Fruit fly (Drosophila melanogaster) whole organism, embryonic: Measurements from ENCODE around the gene CG2129.

Experiments
- BEAF-32 ChIP-seq: fragments of 200-800 bp; sonication (Bioruptor generic); optimal IDR thresholded peaks from 3 replicates; lab custom pipeline; 2017; ENCODE audit warnings: missing biosample characterization, missing genetic modification characterization, mild to moderate bottlenecking, moderate library complexity, missing genetic modification reagents
- Bteb2 ChIP-seq: fragments of 200-800 bp; sonication (Bioruptor generic); optimal IDR thresholded peaks from 2 replicates; lab custom pipeline; 2016; ENCODE audit warnings: missing biosample characterization, missing genetic modification characterization
- CG10274 ChIP-seq: fragments of 200-800 bp; sonication (Bioruptor generic); optimal IDR thresholded peaks from 3 replicates; lab custom pipeline; 2017; ENCODE audit warnings: missing biosample characterization, mild to moderate bottlenecking, missing genetic modification characterization
- CG12236 ChIP-seq: fragments of 200-800 bp; sonication (Bioruptor generic); optimal IDR thresholded peaks from 2 replicates; lab custom pipeline; 2016; ENCODE audit warnings: missing biosample characterization, missing genetic modification characterization
- CG14050 ChIP-seq: fragments of 200-800 bp; sonication (Bioruptor generic); IDR thresholded peaks from 3 replicates; pipeline ENCODE4 v1.3.6; 2022; ENCODE audit warnings: missing biosample characterization, missing genetic modification characterization
- CG15696 ChIP-seq: fragments of 200-800 bp; sonication (Bioruptor generic); optimal IDR thresholded peaks from 2 replicates; lab custom pipeline; 2019; ENCODE audit warnings: missing biosample characterization, mild to moderate bottlenecking, missing genetic modification characterization, moderate library complexity
- CG2129 ChIP-seq: fragments of 200-800 bp; sonication (Bioruptor generic); IDR thresholded peaks from 2 replicates; pipeline ENCODE4 v1.3.6; 2022; ENCODE audit warnings: missing biosample characterization, missing genetic modification characterization; ENCODE audit not compliant: partially characterized antibody
- CG2202 ChIP-seq: fragments of 200-800 bp; sonication (Bioruptor generic); optimal IDR thresholded peaks from 2 replicates; lab custom pipeline; 2018; ENCODE audit warnings: missing biosample characterization, mild to moderate bottlenecking, missing genetic modification characterization
- CG30020 ChIP-seq: fragments of 200-800 bp; optimal IDR thresholded peaks from 2 replicates; lab custom pipeline; 2019; ENCODE audit warnings: missing biosample characterization, mild to moderate bottlenecking, missing genetic modification characterization, moderate library complexity
- CG31224 ChIP-seq: fragments of 200-800 bp; sonication (Bioruptor generic); IDR thresholded peaks from 2 replicates; pipeline ENCODE4 v1.3.6; 2022; ENCODE audit warnings: missing biosample characterization, missing genetic modification characterization
- CG33557 ChIP-seq: fragments of 200-800 bp; sonication (Bioruptor generic); optimal IDR thresholded peaks from 2 replicates; lab custom pipeline; 2019; ENCODE audit warnings: missing biosample characterization, mild to moderate bottlenecking, missing genetic modification characterization, moderate library complexity
- CG3726 ChIP-seq: fragments of 200-800 bp; sonication (Bioruptor generic); IDR thresholded peaks from 3 replicates; pipeline ENCODE4, ENCODE4 v1.3.6; 2022; ENCODE audit warnings: missing biosample characterization, missing genetic modification characterization
- CG4424 ChIP-seq: fragments of 200-800 bp; sonication (Bioruptor generic); optimal IDR thresholded peaks from 3 replicates; lab custom pipeline; 2016; ENCODE audit warnings: missing biosample characterization, missing genetic modification characterization
- CG6254 ChIP-seq: fragments of 200-800 bp; sonication (Bioruptor generic); optimal IDR thresholded peaks from 3 replicates; lab custom pipeline; 2017; ENCODE audit warnings: mild to moderate bottlenecking, missing biosample characterization, missing genetic modification reagents, missing genetic modification characterization
- CG6765 ChIP-seq: fragments of 200-800 bp; sonication (Bioruptor generic); optimal IDR thresholded peaks from 3 replicates; lab custom pipeline; 2017; ENCODE audit warnings: missing biosample characterization, mild to moderate bottlenecking, missing genetic modification characterization
- CG8924 ChIP-seq: fragments of 200-800 bp; optimal IDR thresholded peaks from 3 replicates; lab custom pipeline; 2019; ENCODE audit warnings: missing biosample characterization, mild to moderate bottlenecking, missing genetic modification characterization, moderate library complexity
- Fer1 ChIP-seq: fragments of 200-800 bp; sonication (Bioruptor generic); optimal IDR thresholded peaks from 2 replicates; lab custom pipeline; 2017; ENCODE audit warnings: missing biosample characterization, mild to moderate bottlenecking, missing genetic modification characterization
- Gsc ChIP-seq: fragments of 200-800 bp; sonication (Bioruptor generic); IDR thresholded peaks from 2 replicates; pipeline ENCODE4 v1.3.6; 2022; ENCODE audit warnings: missing biosample characterization, missing genetic modification characterization
- HLH4C ChIP-seq: fragments of 200-800 bp; sonication (Bioruptor generic); IDR thresholded peaks from 3 replicates; pipeline ENCODE4 v1.3.6; 2022; ENCODE audit warnings: missing biosample characterization, missing genetic modification characterization; ENCODE audit not compliant: partially characterized antibody
- Hr3 ChIP-seq: fragments of 200-800 bp; sonication (Bioruptor generic); optimal IDR thresholded peaks from 3 replicates; lab custom pipeline; 2016; ENCODE audit warnings: missing biosample characterization, missing genetic modification characterization
- Lhr ChIP-seq: fragments of 200-800 bp; sonication (Bioruptor generic); optimal IDR thresholded peaks from 3 replicates; lab custom pipeline; 2017; ENCODE audit warnings: mild to moderate bottlenecking, missing biosample characterization, missing genetic modification reagents, missing genetic modification characterization
- Mes4 ChIP-seq: fragments of 200-800 bp; sonication (Bioruptor generic); optimal IDR thresholded peaks from 2 replicates; lab custom pipeline; 2016; ENCODE audit warnings: missing biosample characterization, missing genetic modification characterization
- Myb ChIP-seq: fragments of 200-800 bp; sonication (Bioruptor generic); optimal IDR thresholded peaks from 2 replicates; lab custom pipeline; 2016; ENCODE audit warnings: missing biosample characterization, missing genetic modification characterization
- Nf-YB ChIP-seq: fragments of 200-800 bp; sonication (Bioruptor generic); optimal IDR thresholded peaks from 3 replicates; lab custom pipeline; 2019; ENCODE audit warnings: missing biosample characterization, mild to moderate bottlenecking, missing genetic modification characterization, moderate library complexity
- Opbp ChIP-seq: fragments of 200-800 bp; sonication (Bioruptor generic); IDR thresholded peaks from 3 replicates; pipeline ENCODE4 v1.3.6; 2022; ENCODE audit warnings: missing biosample characterization, missing genetic modification characterization; ENCODE audit not compliant: partially characterized antibody
- Ptx1 ChIP-seq: fragments of 200-800 bp; sonication (Bioruptor generic); IDR thresholded peaks from 2 replicates; pipeline ENCODE4 v1.3.6; 2022; ENCODE audit warnings: missing biosample characterization, missing genetic modification characterization
- Taf1 ChIP-seq: fragments of 200-800 bp; sonication (Bioruptor generic); IDR thresholded peaks from 2 replicates; pipeline ENCODE4 v1.3.6; 2022; ENCODE audit warnings: missing biosample characterization, missing genetic modification characterization
- Xbp1 ChIP-seq: fragments of 200-800 bp; sonication (Bioruptor generic); optimal IDR thresholded peaks from 3 replicates; lab custom pipeline; 2016; ENCODE audit warnings: missing biosample characterization, mild to moderate bottlenecking, missing genetic modification characterization
- abd-A ChIP-seq: fragments of 200-800 bp; sonication (Bioruptor generic); optimal IDR thresholded peaks from 3 replicates; lab custom pipeline; 2019; ENCODE audit warnings: missing biosample characterization, mild to moderate bottlenecking, missing genetic modification characterization, moderate library complexity
- aop ChIP-seq: fragments of 200-800 bp; sonication (Bioruptor generic); IDR thresholded peaks from 2 replicates; pipeline ENCODE4 v1.3.6; 2022; ENCODE audit warnings: missing biosample characterization, missing genetic modification characterization
- ara ChIP-seq: fragments of 200-800 bp; sonication (Bioruptor generic); IDR thresholded peaks from 2 replicates; pipeline ENCODE4 v1.3.6; 2022; ENCODE audit warnings: missing biosample characterization, missing genetic modification characterization
- caup ChIP-seq: fragments of 200-800 bp; sonication (Bioruptor generic); optimal IDR thresholded peaks from 3 replicates; lab custom pipeline; 2017; ENCODE audit warnings: missing biosample characterization, mild to moderate bottlenecking, missing genetic modification characterization, moderate library complexity; ENCODE audit not compliant: severe bottlenecking
- cwo ChIP-seq: fragments of 200-800 bp; sonication (Bioruptor generic); optimal IDR thresholded peaks from 3 replicates; lab custom pipeline; 2017; ENCODE audit warnings: missing biosample characterization, missing genetic modification characterization, mild to moderate bottlenecking, moderate library complexity, missing genetic modification reagents
- dan ChIP-seq: fragments of 200-800 bp; sonication (Bioruptor generic); IDR thresholded peaks from 2 replicates; pipeline ENCODE4 v1.3.6; 2022; ENCODE audit warnings: missing biosample characterization, missing genetic modification characterization
- grn ChIP-seq: fragments of 200-800 bp; sonication (Bioruptor generic); optimal IDR thresholded peaks from 3 replicates; lab custom pipeline; 2017; ENCODE audit warnings: missing biosample characterization, missing genetic modification characterization
- gro ChIP-seq: fragments of 200-800 bp; sonication (Bioruptor generic); optimal IDR thresholded peaks from 2 replicates; lab custom pipeline; 2016; ENCODE audit warnings: missing biosample characterization, missing genetic modification characterization
- kah ChIP-seq: fragments of 200-800 bp; sonication (Bioruptor generic); optimal IDR thresholded peaks from 2 replicates; lab custom pipeline; 2018; ENCODE audit warnings: missing biosample characterization, mild to moderate bottlenecking, missing genetic modification characterization
- mam ChIP-seq: fragments of 200-800 bp; sonication (Bioruptor generic); optimal IDR thresholded peaks from 3 replicates; lab custom pipeline; 2016; ENCODE audit warnings: missing biosample characterization, missing genetic modification characterization
- odd ChIP-seq: fragments of 200-800 bp; sonication (Bioruptor generic); optimal IDR thresholded peaks from 2 replicates; lab custom pipeline; 2017; ENCODE audit warnings: missing biosample characterization, mild to moderate bottlenecking, missing genetic modification characterization
- pan ChIP-seq, 4 experiments: fragments of >200 bp in 3 of 4; fragments of 200-800 bp in 1 of 4; sonication (Bioruptor generic) in 1 of 4; optimal IDR thresholded peaks in 3 of 4; IDR thresholded peaks in 1 of 4; 2 replicates each; pipeline versions ENCODE4 v1.3.6 to Lab custom; 2017 to 2022; ENCODE audit warnings: missing biosample characterization in 2 of 4, missing genetic modification characterization in 2 of 4, mixed read lengths in 1 of 4
- pho ChIP-seq: fragments of 200-800 bp; sonication (Bioruptor generic); optimal IDR thresholded peaks from 2 replicates; lab custom pipeline; 2016; ENCODE audit warnings: missing biosample characterization, missing genetic modification characterization
- run ChIP-seq: fragments of 200-800 bp; sonication (Bioruptor generic); optimal IDR thresholded peaks from 3 replicates; lab custom pipeline; 2018; ENCODE audit warnings: missing biosample characterization, mild to moderate bottlenecking, missing genetic modification characterization
- shn ChIP-seq: fragments of 200-800 bp; sonication (Bioruptor generic); optimal IDR thresholded peaks from 3 replicates; lab custom pipeline; 2016; ENCODE audit warnings: missing biosample characterization, missing genetic modification characterization
- sim ChIP-seq: fragments of 200-800 bp; sonication (Bioruptor generic); IDR thresholded peaks from 2 replicates; pipeline ENCODE4 v1.3.6; 2022; ENCODE audit warnings: missing biosample characterization, missing genetic modification characterization
- sna ChIP-seq: fragments of 200-800 bp; sonication (Bioruptor generic); IDR thresholded peaks from 2 replicates; pipeline ENCODE4 v1.3.6; 2022; ENCODE audit warnings: missing biosample characterization, missing genetic modification characterization; ENCODE audit not compliant: partially characterized antibody
- sqz ChIP-seq: fragments of 200-800 bp; sonication (Bioruptor generic); optimal IDR thresholded peaks from 3 replicates; lab custom pipeline; 2018; ENCODE audit warnings: missing biosample characterization, mild to moderate bottlenecking, missing genetic modification characterization
- wdn ChIP-seq: fragments of 200-800 bp; sonication (Bioruptor generic); IDR thresholded peaks from 2 replicates; pipeline ENCODE4 v1.3.6; 2022; ENCODE audit warnings: missing biosample characterization, missing genetic modification characterization
- zfh1 ChIP-seq: fragments of 200-800 bp; sonication (Bioruptor generic); IDR thresholded peaks from 3 replicates; pipeline ENCODE4 v1.3.6; 2022; ENCODE audit warnings: missing biosample characterization, missing genetic modification characterization

The CG2129 gene

dm6 chrX:8101479-8102198 is 44.0 kb upstream of the CG2129 start, which contains the start of gene CG2258 (continued):
- TF ChIP-seq zfh1 (peak; percentile 86), Gsc (GFP tag; lab: Robert Waterston, UW) (peak; percentile 61), Xbp1 (peak; percentile 87), abd-A (tag; lab: Kevin White, UChicago) (no peak), Fer1 (GFP tag; lab: Kevin White, UChicago) (peak; percentile 83), HLH4C (peak; percentile 46; the same call in 1 of the 3 replicates), CG33557 (GFP tag; lab: Kevin White, UChicago) (peak; percentile 46), CG30020 (no peak), kah (GFP tag; lab: Kevin White, UChicago) (peak; percentile 60), CG3726 (peak; percentile 82), Lhr (GFP tag; lab: Kevin White, UChicago) (peak; percentile 49), odd (peak; percentile 78), pho (GFP tag; lab: Kevin White, UChicago) (peak; percentile 61), dan (no peak), caup (GFP tag; lab: Kevin White, UChicago) (peak; percentile 75), Nf-YB (GFP tag; lab: Kevin White, UChicago) (peak; percentile 45), Taf1 (GFP tag; lab: Robert Waterston, UW) (peak; percentile 66), Opbp (GFP tag; lab: Robert Waterston, UW) (no peak), CG6254 (peak; percentile 67), sqz (GFP tag; lab: Kevin White, UChicago) (peak; percentile 82), Bteb2 (GFP tag; lab: Kevin White, UChicago) (peak; percentile 27), ara (GFP tag; lab: Robert Waterston, UW) (peak; percentile 70), CG15696 (tag; lab: Kevin White, UChicago) (peak; percentile 51), CG31224 (GFP tag; lab: Robert Waterston, UW) (peak; percentile 73), CG10274 (GFP tag; lab: Kevin White, UChicago) (peak; percentile 58), aop (GFP tag; lab: Robert Waterston, UW) (0 out of 2 replicates have a peak, but pooled peaks have one; percentile 34), Mes4 (GFP tag; lab: Kevin White, UChicago) (no peak), CG6765 (GFP tag; lab: Kevin White, UChicago) (peak; percentile 69), sna (GFP tag; lab: Robert Waterston, UW) (no peak), Ptx1 (GFP tag; lab: Robert Waterston, UW) (peak; percentile 91), CG8924 (tag; lab: Kevin White, UChicago) (peak; percentile 86), mam (GFP tag; lab: Kevin White, UChicago) (peak; percentile 17), wdn (peak; percentile 63; the same call in 1 of the 2 replicates), Hr3 (GFP tag; lab: Kevin White, UChicago) (peak; percentile 75), cwo (GFP tag; lab: Kevin White, UChicago) (peak; percentile 74), CG4424 (peak; percentile 87), shn (GFP tag; lab: Kevin White, UChicago) (no peak), sim (GFP tag; lab: Robert Waterston, UW) (peak; percentile 37; the same call in 1 of the 2 replicates), CG2202 (tag; lab: Kevin White, UChicago) (peak; percentile 49), BEAF-32 (GFP tag; lab: Kevin White, UChicago) (peak; percentile 22), grn (GFP tag; lab: Kevin White, UChicago) (no peak), pan (optimal IDR thresholded peaks at IDR 0.05; lab: Kevin White, UChicago) (no peak), pan (GFP tag; optimal IDR thresholded peaks at IDR 0.05 in 1 of 2, IDR thresholded peaks at IDR 0.05 in 1 of 2) (peak in 1 of 2 experiments; percentile 91), gro (no peak), CG12236 (GFP tag; lab: Kevin White, UChicago) (peak; percentile 15), run (tag; lab: Kevin White, UChicago) (peak; percentile 70), Myb (GFP tag; lab: Kevin White, UChicago) (peak; percentile 30), CG14050 (GFP tag; lab: Robert Waterston, UW) (peak; percentile 74), CG2129 (GFP tag; lab: Robert Waterston, UW) (no peak)
